Worm (Caenorhabditis elegans) whole organism, L4/young adult: ENCODE data around the gene nhr-235.

ENCODE experiments used
- dao-5 ChIP-seq: sonication (generic microtip); optimal IDR thresholded peaks from 2 replicates; lab custom pipeline; 2016; ENCODE audit warnings: missing genotype, missing genetic modification characterization, moderate library complexity, missing compliant biosample characterization
- him-1 ChIP-seq: sonication (generic microtip); optimal IDR thresholded peaks from 2 replicates; lab custom pipeline; 2016; ENCODE audit warnings: missing genotype, missing genetic modification reagents, missing genetic modification characterization, missing compliant biosample characterization

DNA sequence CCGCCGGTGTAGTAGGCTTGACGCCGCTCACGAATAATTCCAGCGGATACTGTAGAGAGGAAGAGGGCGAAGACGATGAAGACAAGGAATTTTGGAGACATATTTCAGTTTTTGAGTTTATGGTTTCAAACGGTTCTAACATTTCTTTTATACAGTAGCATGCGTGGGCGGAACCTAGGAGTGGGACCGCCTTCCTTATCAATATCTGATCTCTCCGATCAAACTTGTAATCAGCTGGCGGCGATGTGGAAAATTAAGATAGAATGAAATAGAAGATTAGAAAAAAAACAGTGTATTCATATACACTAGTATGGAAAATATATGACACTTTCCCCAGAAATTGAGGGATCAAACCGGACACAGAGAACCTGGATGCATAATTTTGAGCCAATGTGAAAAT lies 21.2 kb upstream of the nhr-235 start, which contains the start of gene nspe-2:
- TF ChIP-seq him-1 (no peak), dao-5 (tag; lab: Kevin White, UChicago) (no peak)
